Worm (Caenorhabditis elegans) whole organism, mixed stage, embryonic: Measurements from ENCODE around the gene dig-1.

Experiments used
- blmp-1 ChIP-seq: fragments of 150-350 bp; optimal IDR thresholded peaks from 2 replicates; lab custom pipeline; 2014; ENCODE audit warnings: missing biosample characterization, missing genetic modification characterization
- ceh-39 ChIP-seq: fragments of 150-350 bp; optimal IDR thresholded peaks from 2 replicates; lab custom pipeline; 2014; ENCODE audit warnings: missing biosample characterization, missing genetic modification characterization
- elt-1 ChIP-seq: sonication (generic microtip); optimal IDR thresholded peaks from 2 replicates; lab custom pipeline; 2017; ENCODE audit warnings: missing genetic modification characterization, mild to moderate bottlenecking, missing compliant biosample characterization, antibody characterized with exemption, moderate library complexity, borderline replicate concordance; ENCODE audit not compliant: insufficient read depth
- elt-3 ChIP-seq: fragments of 150-350 bp; optimal IDR thresholded peaks from 2 replicates; lab custom pipeline; 2014; ENCODE audit warnings: missing biosample characterization, missing genetic modification characterization
- lin-32 ChIP-seq: fragments of 200-800 bp; sonication (Bioruptor generic); optimal IDR thresholded peaks from 2 replicates; lab custom pipeline; 2018; ENCODE audit warnings: mild to moderate bottlenecking, missing genetic modification characterization, missing compliant biosample characterization
- lsy-2 ChIP-seq: fragments of 150-350 bp; optimal IDR thresholded peaks from 2 replicates; lab custom pipeline; 2014; ENCODE audit warnings: missing biosample characterization, missing genetic modification characterization
- mab-5 ChIP-seq: fragments of 150-350 bp; optimal IDR thresholded peaks from 2 replicates; lab custom pipeline; 2014; ENCODE audit warnings: missing biosample characterization, missing genetic modification characterization
- nhr-237 ChIP-seq: fragments of 150-350 bp; optimal IDR thresholded peaks from 2 replicates; lab custom pipeline; 2014; ENCODE audit warnings: missing biosample characterization, missing genetic modification characterization
- nhr-28 ChIP-seq: fragments of 150-350 bp; optimal IDR thresholded peaks from 2 replicates; lab custom pipeline; 2014; ENCODE audit warnings: missing biosample characterization, missing genetic modification characterization
- snpc-4 ChIP-seq: fragments of 150-350 bp; optimal IDR thresholded peaks from 2 replicates; lab custom pipeline; 2014; ENCODE audit warnings: missing biosample characterization, missing genetic modification characterization
- sptf-1 ChIP-seq: sonication (generic microtip); optimal IDR thresholded peaks from 2 replicates; lab custom pipeline; 2017; ENCODE audit warnings: mild to moderate bottlenecking, missing genetic modification characterization, moderate library complexity, missing compliant biosample characterization
- unc-39 ChIP-seq: fragments of 150-350 bp; optimal IDR thresholded peaks from 2 replicates; lab custom pipeline; 2014; ENCODE audit warnings: missing biosample characterization, missing genetic modification characterization
- unc-62 ChIP-seq: fragments of 150-350 bp; optimal IDR thresholded peaks from 2 replicates; lab custom pipeline; 2014; ENCODE audit warnings: missing biosample characterization, missing genetic modification reagents, missing genetic modification characterization

DNA sequence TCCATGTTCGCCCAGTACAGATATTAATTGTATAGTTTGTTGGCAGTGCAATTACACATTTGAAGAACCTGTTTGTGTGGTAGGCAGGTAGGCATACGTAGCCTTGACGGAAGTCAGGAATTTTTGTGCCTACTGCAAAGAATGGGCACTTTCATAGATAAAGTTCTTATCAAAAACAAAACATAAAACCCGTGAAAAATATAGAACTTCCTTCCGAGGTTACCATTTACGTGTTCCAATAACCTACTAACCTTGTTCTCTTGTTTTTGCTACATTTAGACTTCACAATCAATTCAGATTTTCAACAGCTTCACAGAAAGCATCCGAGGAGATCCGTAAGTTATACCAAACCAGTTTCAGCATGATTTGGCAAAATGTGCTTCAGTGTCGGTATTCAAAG lies 32.8 kb upstream of the dig-1 start, which contains the start of gene F37A4.4:
- TF ChIP-seq nhr-28 (tag; lab: Kevin White, UChicago) (no peak), snpc-4 (tag; lab: Kevin White, UChicago) (no peak), nhr-237 (no peak), blmp-1 (tag; lab: Kevin White, UChicago) (no peak), lsy-2 (no peak), unc-39 (tag; lab: Kevin White, UChicago) (no peak), ceh-39 (tag; lab: Kevin White, UChicago) (no peak), sptf-1 (no peak), elt-1 (tag; lab: Kevin White, UChicago) (no peak), elt-3 (tag; lab: Kevin White, UChicago) (no peak), unc-62 (GFP tag; lab: Kevin White, UChicago) (no peak), mab-5 (tag; lab: Kevin White, UChicago) (no peak), lin-32 (GFP tag; lab: Kevin White, UChicago) (no peak)
